Worm (Caenorhabditis elegans) whole organism, mixed stage, embryonic: Measurements from ENCODE around the gene Y17D7C.6.

Source experiments
- M03D4.4 ChIP-seq: sonication (generic microtip); optimal IDR thresholded peaks from 2 replicates; lab custom pipeline; 2017; ENCODE audit warnings: mild to moderate bottlenecking, missing genetic modification characterization, missing compliant biosample characterization
- bed-3 ChIP-seq: fragments of 200-800 bp; sonication (Bioruptor generic); optimal IDR thresholded peaks from 3 replicates; lab custom pipeline; 2018; ENCODE audit warnings: mild to moderate bottlenecking, missing genetic modification characterization, moderate library complexity, missing compliant biosample characterization
- blmp-1 ChIP-seq: fragments of 150-350 bp; optimal IDR thresholded peaks from 2 replicates; lab custom pipeline; 2014; ENCODE audit warnings: missing biosample characterization, missing genetic modification characterization
- ceh-39 ChIP-seq: fragments of 150-350 bp; optimal IDR thresholded peaks from 2 replicates; lab custom pipeline; 2014; ENCODE audit warnings: missing biosample characterization, missing genetic modification characterization
- ceh-43 ChIP-seq: fragments of 200-800 bp; sonication (Bioruptor generic); optimal IDR thresholded peaks from 2 replicates; lab custom pipeline; 2018; ENCODE audit warnings: mild to moderate bottlenecking, missing genetic modification characterization, moderate library complexity, missing compliant biosample characterization
- ceh-83 ChIP-seq: fragments of 200-800 bp; sonication (Bioruptor generic); optimal IDR thresholded peaks from 2 replicates; lab custom pipeline; 2018; ENCODE audit warnings: mild to moderate bottlenecking, missing genetic modification characterization, missing compliant biosample characterization
- ces-1 ChIP-seq: fragments of 150-350 bp; optimal IDR thresholded peaks from 2 replicates; lab custom pipeline; 2014; ENCODE audit warnings: missing biosample characterization, missing genetic modification reagents, missing genetic modification characterization
- cnd-1 ChIP-seq: fragments of 200-800 bp; sonication (Bioruptor generic); optimal IDR thresholded peaks from 2 replicates; lab custom pipeline; 2018; ENCODE audit warnings: mild to moderate bottlenecking, missing genetic modification characterization, missing compliant biosample characterization
- drap-1 ChIP-seq: fragments of 200-800 bp; sonication (Bioruptor generic); optimal IDR thresholded peaks from 3 replicates; lab custom pipeline; 2018; ENCODE audit warnings: mild to moderate bottlenecking, missing genetic modification characterization, missing compliant biosample characterization
- elt-1 ChIP-seq: sonication (generic microtip); optimal IDR thresholded peaks from 2 replicates; lab custom pipeline; 2017; ENCODE audit warnings: missing genetic modification characterization, mild to moderate bottlenecking, missing compliant biosample characterization, antibody characterized with exemption, moderate library complexity, borderline replicate concordance; ENCODE audit not compliant: insufficient read depth
- elt-3 ChIP-seq: fragments of 150-350 bp; optimal IDR thresholded peaks from 2 replicates; lab custom pipeline; 2014; ENCODE audit warnings: missing biosample characterization, missing genetic modification characterization
- flh-1 ChIP-seq: fragments of 200-800 bp; sonication (Bioruptor generic); optimal IDR thresholded peaks from 2 replicates; lab custom pipeline; 2018; ENCODE audit warnings: mild to moderate bottlenecking, missing genetic modification characterization, moderate library complexity, missing compliant biosample characterization
- ham-2 ChIP-seq: fragments of 200-800 bp; sonication (Bioruptor generic); optimal IDR thresholded peaks from 2 replicates; lab custom pipeline; 2018; ENCODE audit warnings: mild to moderate bottlenecking, missing genetic modification characterization, missing compliant biosample characterization
- hlh-1 ChIP-seq: fragments of 150-350 bp; optimal IDR thresholded peaks from 2 replicates; lab custom pipeline; 2014; ENCODE audit warnings: missing biosample characterization, missing genetic modification reagents, missing genetic modification characterization
- lin-13 ChIP-seq: fragments of 150-350 bp; optimal IDR thresholded peaks from 2 replicates; lab custom pipeline; 2014; ENCODE audit warnings: missing biosample characterization, missing genetic modification characterization
- lin-32 ChIP-seq: fragments of 200-800 bp; sonication (Bioruptor generic); optimal IDR thresholded peaks from 2 replicates; lab custom pipeline; 2018; ENCODE audit warnings: mild to moderate bottlenecking, missing genetic modification characterization, missing compliant biosample characterization
- lsy-2 ChIP-seq: fragments of 150-350 bp; optimal IDR thresholded peaks from 2 replicates; lab custom pipeline; 2014; ENCODE audit warnings: missing biosample characterization, missing genetic modification characterization
- mab-5 ChIP-seq: fragments of 150-350 bp; optimal IDR thresholded peaks from 2 replicates; lab custom pipeline; 2014; ENCODE audit warnings: missing biosample characterization, missing genetic modification characterization
- mep-1 ChIP-seq: fragments of 150-350 bp; optimal IDR thresholded peaks from 2 replicates; lab custom pipeline; 2017; ENCODE audit warnings: missing biosample characterization, missing genetic modification reagents, missing genetic modification characterization, inconsistent platforms
- mls-2 ChIP-seq: sonication (generic microtip); optimal IDR thresholded peaks from 2 replicates; lab custom pipeline; 2016; ENCODE audit warnings: mild to moderate bottlenecking, missing genetic modification characterization, moderate library complexity, missing compliant biosample characterization
- nhr-12 ChIP-seq: fragments of 150-350 bp; optimal IDR thresholded peaks from 2 replicates; lab custom pipeline; 2014; ENCODE audit warnings: missing biosample characterization, missing genetic modification characterization
- nhr-2 ChIP-seq: fragments of 150-350 bp; optimal IDR thresholded peaks from 2 replicates; lab custom pipeline; 2014; ENCODE audit warnings: missing biosample characterization, missing genetic modification characterization
- nhr-237 ChIP-seq: fragments of 150-350 bp; optimal IDR thresholded peaks from 2 replicates; lab custom pipeline; 2014; ENCODE audit warnings: missing biosample characterization, missing genetic modification characterization
- nhr-28 ChIP-seq: fragments of 150-350 bp; optimal IDR thresholded peaks from 2 replicates; lab custom pipeline; 2014; ENCODE audit warnings: missing biosample characterization, missing genetic modification characterization
- nhr-76 ChIP-seq: sonication (generic microtip); optimal IDR thresholded peaks from 2 replicates; lab custom pipeline; 2017; ENCODE audit warnings: missing biosample characterization, missing genetic modification characterization
- pha-4 ChIP-seq: fragments of 150-350 bp; optimal IDR thresholded peaks from 2 replicates; lab custom pipeline; 2018; ENCODE audit warnings: missing biosample characterization, missing genetic modification reagents, missing genetic modification characterization
- sem-2 ChIP-seq: fragments of 200-800 bp; sonication (Bioruptor generic); optimal IDR thresholded peaks from 2 replicates; lab custom pipeline; 2018; ENCODE audit warnings: mild to moderate bottlenecking, missing genetic modification characterization, missing compliant biosample characterization
- snpc-4 ChIP-seq: fragments of 150-350 bp; optimal IDR thresholded peaks from 2 replicates; lab custom pipeline; 2014; ENCODE audit warnings: missing biosample characterization, missing genetic modification characterization
- sptf-1 ChIP-seq: sonication (generic microtip); optimal IDR thresholded peaks from 2 replicates; lab custom pipeline; 2017; ENCODE audit warnings: mild to moderate bottlenecking, missing genetic modification characterization, moderate library complexity, missing compliant biosample characterization
- tbx-8 ChIP-seq: fragments of 200-800 bp; sonication (Bioruptor generic); optimal IDR thresholded peaks from 2 replicates; lab custom pipeline; 2018; ENCODE audit warnings: mild to moderate bottlenecking, missing genetic modification characterization, moderate library complexity, missing compliant biosample characterization
- unc-120 ChIP-seq: sonication (generic microtip); optimal IDR thresholded peaks from 2 replicates; lab custom pipeline; 2017; ENCODE audit warnings: missing genetic modification characterization, missing compliant biosample characterization; ENCODE audit not compliant: poor library complexity, severe bottlenecking
- unc-62 ChIP-seq: fragments of 150-350 bp; optimal IDR thresholded peaks from 2 replicates; lab custom pipeline; 2014; ENCODE audit warnings: missing biosample characterization, missing genetic modification reagents, missing genetic modification characterization
- zip-8 ChIP-seq: fragments of 150-350 bp; optimal IDR thresholded peaks from 2 replicates; lab custom pipeline; 2014; ENCODE audit warnings: missing biosample characterization, missing genetic modification characterization
- ztf-11 ChIP-seq: fragments of 150-350 bp; optimal IDR thresholded peaks from 2 replicates; lab custom pipeline; 2014; ENCODE audit warnings: missing biosample characterization, missing genetic modification characterization

The Y17D7C.6 gene

ce11 chrV:18670017-18670416 is 39.6 kb upstream of the Y17D7C.6 start, which contains the start of gene Y69H2.10:
Y69H2.10 (plus strand) TSS chrV:18670317.
- TF ChIP-seq unc-62 (GFP tag; lab: Kevin White, UChicago) (no peak), sptf-1 (tag; lab: Kevin White, UChicago) (no peak), ztf-11 (tag; lab: Kevin White, UChicago) (no peak), elt-1 (no peak), sem-2 (no peak), mab-5 (tag; lab: Kevin White, UChicago) (no peak), hlh-1 (tag; lab: Kevin White, UChicago) (no peak), nhr-76 (tag; lab: Kevin White, UChicago) (no peak), nhr-2 (tag; lab: Kevin White, UChicago) (no peak), lin-32 (GFP tag; lab: Kevin White, UChicago) (no peak), flh-1 (GFP tag; lab: Kevin White, UChicago) (no peak), mls-2 (no peak), drap-1 (GFP tag; lab: Kevin White, UChicago) (no peak), ces-1 (GFP tag; lab: Kevin White, UChicago) (no peak), ceh-43 (GFP tag; lab: Kevin White, UChicago) (no peak), mep-1 (no peak)

ce11 chrV:18671811-18672210 is 37.8 kb upstream of the Y17D7C.6 start:
- TF ChIP-seq lin-32 (GFP tag; lab: Kevin White, UChicago) = no peak
- TF ChIP-seq unc-62 (GFP tag; lab: Kevin White, UChicago) = no peak
- TF ChIP-seq nhr-2 (tag; lab: Kevin White, UChicago) = no peak
- no peak for TF ChIP-seq mls-2
- no peak for TF ChIP-seq snpc-4 (tag; lab: Kevin White, UChicago)
- no peak for TF ChIP-seq flh-1 (GFP tag; lab: Kevin White, UChicago)
- no peak for TF ChIP-seq elt-1
- no peak for TF ChIP-seq ham-2 (GFP tag; lab: Kevin White, UChicago)
- TF ChIP-seq ceh-83 = no peak

- TF ChIP-seq sem-2 (no peak), ztf-11 (tag; lab: Kevin White, UChicago) (no peak), ces-1 (GFP tag; lab: Kevin White, UChicago) (no peak), lsy-2 (tag; lab: Kevin White, UChicago) (no peak), drap-1 (GFP tag; lab: Kevin White, UChicago) (peak; percentile 52), unc-62 (GFP tag; lab: Kevin White, UChicago) (no peak), bed-3 (no peak)
Measured at ce11 chrV:18674367-18674766, 35.2 kb upstream of the Y17D7C.6 start.

- TF ChIP-seq ces-1 (GFP tag; lab: Kevin White, UChicago) (peak; percentile 28), blmp-1 (tag; lab: Kevin White, UChicago) (no peak), nhr-237 (no peak), M03D4.4 (no peak), sptf-1 (tag; lab: Kevin White, UChicago) (no peak)
Measured at ce11 chrV:18684455-18684987, 25.1 kb upstream of the Y17D7C.6 start, which contains the start of gene Y69H2.17. Y69H2.17 (plus strand) TSS chrV:18684937.

ce11 chrV:18687361-18687760 is 22.2 kb upstream of the Y17D7C.6 start:
- TF ChIP-seq ceh-83 = no peak
- no peak for TF ChIP-seq elt-1
- TF ChIP-seq mep-1 = no peak

- no peak for TF ChIP-seq pha-4 (tag; lab: Kevin White, UChicago)
- no peak for TF ChIP-seq lin-32 (GFP tag; lab: Kevin White, UChicago)
- TF ChIP-seq cnd-1 (tag; lab: Kevin White, UChicago) = no peak
- no peak for TF ChIP-seq mep-1
- TF ChIP-seq mls-2 = no peak
- no peak for TF ChIP-seq hlh-1 (tag; lab: Kevin White, UChicago)
- TF ChIP-seq zip-8 (tag; lab: Kevin White, UChicago) = no peak
- no peak for TF ChIP-seq nhr-2 (tag; lab: Kevin White, UChicago)
- no peak for TF ChIP-seq snpc-4 (tag; lab: Kevin White, UChicago)
- TF ChIP-seq nhr-12 = no peak
- TF ChIP-seq M03D4.4 = no peak
- no peak for TF ChIP-seq unc-120 (tag; lab: Kevin White, UChicago)
- no peak for TF ChIP-seq sem-2
- no peak for TF ChIP-seq nhr-28
- peak; percentile 79 for TF ChIP-seq ceh-39 (tag; lab: Kevin White, UChicago)
- peak; percentile 4 for TF ChIP-seq lin-13 (tag; lab: Kevin White, UChicago)
- TF ChIP-seq ceh-43 (GFP tag; lab: Kevin White, UChicago) = no peak
- no peak for TF ChIP-seq nhr-237
- TF ChIP-seq lsy-2 (tag; lab: Kevin White, UChicago) = peak; percentile 23
- TF ChIP-seq bed-3 = no peak
- peak; percentile 35 for TF ChIP-seq sptf-1 (tag; lab: Kevin White, UChicago)
- no peak for TF ChIP-seq ham-2 (GFP tag; lab: Kevin White, UChicago)
- no peak for TF ChIP-seq nhr-76 (tag; lab: Kevin White, UChicago)
- TF ChIP-seq ceh-83 = no peak
- no peak for TF ChIP-seq tbx-8
- TF ChIP-seq blmp-1 (tag; lab: Kevin White, UChicago) = no peak
- no peak for TF ChIP-seq flh-1 (GFP tag; lab: Kevin White, UChicago)
- no peak for TF ChIP-seq elt-3 (tag; lab: Kevin White, UChicago)
- no peak for TF ChIP-seq ces-1 (GFP tag; lab: Kevin White, UChicago)
Measured at ce11 chrV:18689681-18690080, 19.9 kb upstream of the Y17D7C.6 start, which contains the start of the genes ubc-19 and Y69H2.7. ubc-19 (minus strand) TSS chrV:18689762. Y69H2.7 (plus strand) TSS chrV:18689989.
